Fruit fly (Drosophila melanogaster): ENCODE results near the gene Faa.
A peak's percentile ranks its signal among the peaks of the same experiment; 100 is the strongest.

- TF ChIP-seq kay (GFP tag; ENCODE audit: borderline replicate concordance) (no peak), CG12768 (GFP tag; optimal IDR thresholded peaks at IDR 0.05) (no peak), Crg-1 (GFP tag; optimal IDR thresholded peaks at IDR 0.05) (no peak), tj (GFP tag; optimal IDR thresholded peaks at IDR 0.05) (peak; percentile 20), CG11617 (GFP tag; optimal IDR thresholded peaks at IDR 0.05) (peak; percentile 50), CG7045 (GFP tag; optimal IDR thresholded peaks at IDR 0.05) (no peak), toe (GFP tag; optimal IDR thresholded peaks at IDR 0.05) (no peak)
Observed at dm6 chr3L:4116490-4117367, 43.0 kb upstream of the Faa start.
